Fruit fly (Drosophila melanogaster) whole organism, embryonic: ENCODE data around the gene Nup43.

Source experiments
- Aef1 ChIP-seq: fragments of 200-800 bp; sonication (Bioruptor generic); IDR thresholded peaks from 3 replicates; pipeline ENCODE4 v1.3.6; 2022; ENCODE audit warnings: missing biosample characterization, missing genetic modification characterization
- B-H1 ChIP-seq: fragments of 200-800 bp; sonication (Bioruptor generic); IDR thresholded peaks from 3 replicates; pipeline ENCODE4 v1.3.6; 2022; ENCODE audit warnings: missing biosample characterization, missing genetic modification characterization
- CG10147 ChIP-seq: fragments of 200-800 bp; sonication (Bioruptor generic); optimal IDR thresholded peaks from 2 replicates; lab custom pipeline; 2019; ENCODE audit warnings: missing biosample characterization, mild to moderate bottlenecking, missing genetic modification characterization, moderate library complexity
- CG10274 ChIP-seq: fragments of 200-800 bp; sonication (Bioruptor generic); optimal IDR thresholded peaks from 3 replicates; lab custom pipeline; 2017; ENCODE audit warnings: missing biosample characterization, mild to moderate bottlenecking, missing genetic modification characterization
- CG10366 ChIP-seq: fragments of 200-800 bp; sonication (Bioruptor generic); IDR thresholded peaks from 2 replicates; pipeline ENCODE4 v1.3.6; 2022; ENCODE audit warnings: missing biosample characterization, missing genetic modification characterization
- CG12299 ChIP-seq: fragments of 200-800 bp; sonication (Bioruptor generic); optimal IDR thresholded peaks from 2 replicates; lab custom pipeline; 2018; ENCODE audit warnings: missing biosample characterization, mild to moderate bottlenecking, missing genetic modification characterization
- CG12769 ChIP-seq: fragments of 200-800 bp; sonication (Bioruptor generic); optimal IDR thresholded peaks from 2 replicates; lab custom pipeline; 2019; ENCODE audit warnings: missing biosample characterization, mild to moderate bottlenecking, missing genetic modification characterization, moderate library complexity
- CG13624 ChIP-seq: fragments of 200-800 bp; sonication (Bioruptor generic); optimal IDR thresholded peaks from 2 replicates; lab custom pipeline; 2016; ENCODE audit warnings: missing biosample characterization, missing genetic modification characterization
- CG15011 ChIP-seq: fragments of 200-800 bp; sonication (Bioruptor generic); optimal IDR thresholded peaks from 3 replicates; lab custom pipeline; 2018; ENCODE audit warnings: missing biosample characterization, mild to moderate bottlenecking, missing genetic modification characterization
- CG17829 ChIP-seq: fragments of 200-800 bp; optimal IDR thresholded peaks from 2 replicates; lab custom pipeline; 2019; ENCODE audit warnings: missing biosample characterization, mild to moderate bottlenecking, missing genetic modification characterization, moderate library complexity
- CG1792 ChIP-seq: fragments of 200-800 bp; sonication (Bioruptor generic); optimal IDR thresholded peaks from 2 replicates; lab custom pipeline; 2016; ENCODE audit warnings: missing biosample characterization, missing genetic modification characterization
- CG18011 ChIP-seq: fragments of 200-800 bp; sonication (Bioruptor generic); optimal IDR thresholded peaks from 2 replicates; lab custom pipeline; 2017; ENCODE audit warnings: missing biosample characterization, missing genetic modification characterization, mild to moderate bottlenecking, moderate library complexity, missing genotype
- CG18619 ChIP-seq: fragments of 200-800 bp; sonication (Bioruptor generic); optimal IDR thresholded peaks from 3 replicates; lab custom pipeline; 2017; ENCODE audit warnings: missing biosample characterization, mild to moderate bottlenecking, missing genetic modification characterization
- CG2712 ChIP-seq: fragments of 200-800 bp; optimal IDR thresholded peaks from 3 replicates; lab custom pipeline; 2019; ENCODE audit warnings: missing biosample characterization, mild to moderate bottlenecking, missing genetic modification characterization, moderate library complexity
- CG32772 ChIP-seq: fragments of 200-800 bp; sonication (Bioruptor generic); IDR thresholded peaks from 2 replicates; pipeline ENCODE4 v1.3.6; 2022; ENCODE audit warnings: missing biosample characterization, missing genetic modification characterization
- CG4360 ChIP-seq: fragments of 200-800 bp; sonication (Bioruptor generic); IDR thresholded peaks from 2 replicates; pipeline ENCODE4 v1.3.6; 2022; ENCODE audit warnings: missing biosample characterization, missing genetic modification characterization
- CG6791 ChIP-seq: fragments of 200-800 bp; sonication (Bioruptor generic); IDR thresholded peaks from 3 replicates; pipeline ENCODE4 v1.3.6; 2022; ENCODE audit warnings: missing biosample characterization, missing genetic modification characterization; ENCODE audit not compliant: partially characterized antibody
- CG7786 ChIP-seq: fragments of 200-800 bp; sonication (Bioruptor generic); optimal IDR thresholded peaks from 2 replicates; lab custom pipeline; 2016; ENCODE audit warnings: missing biosample characterization, missing genetic modification characterization
- CG7928 ChIP-seq: fragments of 200-800 bp; sonication (Bioruptor generic); optimal IDR thresholded peaks from 2 replicates; lab custom pipeline; 2017; ENCODE audit warnings: missing biosample characterization, mild to moderate bottlenecking, missing genetic modification characterization
- CG8388 ChIP-seq: fragments of 200-800 bp; sonication (Bioruptor generic); optimal IDR thresholded peaks from 2 replicates; lab custom pipeline; 2019; ENCODE audit warnings: missing biosample characterization, mild to moderate bottlenecking, missing genetic modification characterization, moderate library complexity
- CG9876 ChIP-seq: fragments of 200-800 bp; sonication (Bioruptor generic); optimal IDR thresholded peaks from 2 replicates; lab custom pipeline; 2016; ENCODE audit warnings: missing biosample characterization, missing genetic modification characterization
- Chrac-16 ChIP-seq: fragments of 200-800 bp; sonication (Bioruptor generic); optimal IDR thresholded peaks from 3 replicates; lab custom pipeline; 2016; ENCODE audit warnings: missing biosample characterization, missing genetic modification characterization
- D19A ChIP-seq: fragments of 200-800 bp; optimal IDR thresholded peaks from 3 replicates; lab custom pipeline; 2019; ENCODE audit warnings: missing biosample characterization, mild to moderate bottlenecking, missing genetic modification characterization, moderate library complexity
- HLH4C ChIP-seq: fragments of 200-800 bp; sonication (Bioruptor generic); IDR thresholded peaks from 3 replicates; pipeline ENCODE4 v1.3.6; 2022; ENCODE audit warnings: missing biosample characterization, missing genetic modification characterization; ENCODE audit not compliant: partially characterized antibody
- Hey ChIP-seq: fragments of 200-800 bp; sonication (Bioruptor generic); optimal IDR thresholded peaks from 3 replicates; lab custom pipeline; 2018; ENCODE audit warnings: missing biosample characterization, mild to moderate bottlenecking, missing genetic modification characterization
- Hr51 ChIP-seq, 2 experiments: fragments of 200-800 bp; sonication (Bioruptor generic); optimal IDR thresholded peaks; 2 replicates in 1 of 2; 3 replicates in 1 of 2; lab custom pipeline; 2016 to 2018; ENCODE audit warnings: missing biosample characterization in 2 of 2, missing genetic modification characterization in 2 of 2, mild to moderate bottlenecking in 1 of 2, moderate library complexity in 1 of 2
- Mrtf ChIP-seq: fragments of 200-800 bp; sonication (Bioruptor generic); IDR thresholded peaks from 3 replicates; pipeline ENCODE4 v1.3.6; 2022; ENCODE audit warnings: missing biosample characterization, missing genetic modification characterization
- NFAT ChIP-seq: fragments of 200-800 bp; sonication (Bioruptor generic); IDR thresholded peaks from 2 replicates; pipeline ENCODE4 v1.3.6; 2022; ENCODE audit warnings: missing biosample characterization, missing genetic modification characterization
- NK7.1 ChIP-seq: fragments of 200-800 bp; sonication (Bioruptor generic); optimal IDR thresholded peaks from 3 replicates; lab custom pipeline; 2016; ENCODE audit warnings: missing biosample characterization, missing genetic modification characterization
- Nf-YA ChIP-seq: fragments of 200-800 bp; sonication (Bioruptor generic); IDR thresholded peaks from 2 replicates; pipeline ENCODE4 v1.3.6; 2022; ENCODE audit warnings: missing biosample characterization, missing genetic modification characterization
- Optix ChIP-seq: fragments of 200-800 bp; sonication (Bioruptor generic); IDR thresholded peaks from 3 replicates; pipeline ENCODE4 v1.3.6; 2022; ENCODE audit warnings: missing biosample characterization, missing genetic modification characterization
- Sry-β ChIP-seq: fragments of 200-800 bp; sonication (Bioruptor generic); optimal IDR thresholded peaks from 2 replicates; lab custom pipeline; 2018; ENCODE audit warnings: missing biosample characterization, mild to moderate bottlenecking, missing genetic modification characterization, moderate library complexity
- Usf ChIP-seq: fragments of 200-800 bp; sonication (Bioruptor generic); optimal IDR thresholded peaks from 2 replicates; lab custom pipeline; 2017; ENCODE audit warnings: missing genotype, missing biosample characterization, missing genetic modification characterization
- ap ChIP-seq: fragments of 200-800 bp; sonication (Bioruptor generic); IDR thresholded peaks from 2 replicates; pipeline ENCODE4 v1.3.6; 2022; ENCODE audit warnings: missing biosample characterization, missing genetic modification characterization
- bab2 ChIP-seq: fragments of 200-800 bp; sonication (Bioruptor generic); optimal IDR thresholded peaks from 2 replicates; lab custom pipeline; 2016; ENCODE audit warnings: missing biosample characterization, missing genetic modification characterization
- caup ChIP-seq: fragments of 200-800 bp; sonication (Bioruptor generic); optimal IDR thresholded peaks from 3 replicates; lab custom pipeline; 2017; ENCODE audit warnings: missing biosample characterization, mild to moderate bottlenecking, missing genetic modification characterization, moderate library complexity; ENCODE audit not compliant: severe bottlenecking
- croc ChIP-seq: fragments of 200-800 bp; sonication (Bioruptor generic); conservative IDR thresholded peaks from 3 replicates; pipeline ENCODE4 v1.3.6; 2022; ENCODE audit warnings: missing biosample characterization, missing genetic modification characterization
- dimm ChIP-seq: fragments of 200-800 bp; sonication (Bioruptor generic); IDR thresholded peaks from 2 replicates; pipeline ENCODE4 v1.3.6; 2022; ENCODE audit warnings: missing biosample characterization, missing genetic modification characterization
- grau ChIP-seq: fragments of 200-800 bp; optimal IDR thresholded peaks from 3 replicates; lab custom pipeline; 2019; ENCODE audit warnings: missing biosample characterization, mild to moderate bottlenecking, missing genetic modification characterization, moderate library complexity
- gsb ChIP-seq: fragments of 200-800 bp; sonication (Bioruptor generic); IDR thresholded peaks from 2 replicates; pipeline ENCODE4 v1.3.6; 2022; ENCODE audit warnings: missing biosample characterization, missing genetic modification characterization
- pfk ChIP-seq: fragments of 200-800 bp; sonication (Bioruptor generic); optimal IDR thresholded peaks from 2 replicates; lab custom pipeline; 2018; ENCODE audit warnings: missing biosample characterization, mild to moderate bottlenecking, missing genetic modification characterization, moderate library complexity
- ro ChIP-seq: fragments of 200-800 bp; sonication (Bioruptor generic); IDR thresholded peaks from 2 replicates; pipeline ENCODE4 v1.3.6; 2022; ENCODE audit warnings: missing biosample characterization, missing genetic modification characterization
- row ChIP-seq: fragments of 200-800 bp; sonication (Bioruptor generic); IDR thresholded peaks from 3 replicates; pipeline ENCODE4 v1.3.6; 2022; ENCODE audit warnings: missing biosample characterization, missing genetic modification characterization
- scrt ChIP-seq: fragments of 200-800 bp; sonication (Bioruptor generic); optimal IDR thresholded peaks from 2 replicates; lab custom pipeline; 2018; ENCODE audit warnings: missing biosample characterization, mild to moderate bottlenecking, missing genetic modification characterization, moderate library complexity
- sd ChIP-seq: fragments of 200-800 bp; sonication (Bioruptor generic); optimal IDR thresholded peaks from 3 replicates; lab custom pipeline; 2018; ENCODE audit warnings: missing biosample characterization, mild to moderate bottlenecking, missing genetic modification characterization, moderate library complexity
- tap ChIP-seq: fragments of 200-800 bp; optimal IDR thresholded peaks from 3 replicates; lab custom pipeline; 2019; ENCODE audit warnings: missing biosample characterization, mild to moderate bottlenecking, missing genetic modification characterization, moderate library complexity
- toy ChIP-seq: fragments of 200-800 bp; sonication (Bioruptor generic); IDR thresholded peaks from 2 replicates; pipeline ENCODE4 v1.3.6; 2022; ENCODE audit warnings: missing biosample characterization, missing genetic modification characterization
- vfl ChIP-seq: fragments of 200-800 bp; sonication (Bioruptor generic); optimal IDR thresholded peaks from 2 replicates; lab custom pipeline; 2016; ENCODE audit warnings: missing biosample characterization, missing genetic modification characterization

Gene Nup43

DNA sequence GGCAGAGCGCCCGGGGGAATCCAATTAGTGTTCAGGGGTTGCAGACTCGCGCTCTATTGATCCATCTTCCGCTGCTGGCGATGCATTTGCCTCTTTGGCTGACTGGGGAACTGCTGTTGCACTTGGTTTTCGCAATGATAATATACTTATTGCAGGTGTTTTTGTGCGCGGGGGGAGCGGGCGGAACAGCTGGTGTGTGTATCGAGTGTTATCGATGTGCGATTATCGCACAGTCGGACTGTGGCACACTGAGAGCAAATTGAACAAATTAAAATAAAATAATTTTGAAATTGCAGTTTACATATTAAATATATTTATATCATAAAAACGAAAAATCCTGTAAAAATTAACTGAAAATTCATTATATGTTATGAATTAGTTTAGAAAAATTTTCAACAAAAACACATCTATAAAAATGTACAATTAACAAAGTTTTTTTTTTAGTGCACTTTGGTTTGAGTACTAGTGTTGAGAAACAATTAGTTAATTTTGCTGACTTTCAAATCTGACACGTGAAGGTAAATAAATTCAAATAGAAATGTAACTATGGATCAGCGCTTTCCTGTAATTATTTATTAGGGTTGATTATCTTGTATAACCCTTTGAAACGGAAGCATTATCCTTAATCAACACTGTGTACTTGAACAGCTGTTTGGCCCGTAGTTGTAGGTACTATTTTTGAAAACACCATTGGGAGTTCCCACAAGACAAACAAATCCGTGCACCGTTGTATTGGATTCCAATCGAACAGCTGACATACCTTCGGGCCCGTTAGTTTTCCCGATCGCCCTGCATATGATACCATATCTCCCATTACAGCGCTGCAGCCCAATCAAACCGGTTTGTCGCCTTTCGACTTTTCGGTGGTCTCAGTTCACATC is 36.4 kb downstream of the Nup43 start, which contains the start of the genes Wdr37 and koko (continued):
- TF ChIP-seq bab2 (GFP tag; lab: Kevin White, UChicago) (peak; percentile 75), grau (tag; lab: Kevin White, UChicago) (peak; percentile 97), CG13624 (GFP tag; lab: Kevin White, UChicago) (peak; percentile 79), croc (GFP tag; lab: Robert Waterston, UW) (peak; percentile 97), Aef1 (GFP tag; lab: Robert Waterston, UW) (peak; percentile 97), Sry-β (peak; percentile 39), CG4360 (GFP tag; lab: Robert Waterston, UW) (peak; percentile 60; the same call in 1 of the 2 replicates), CG6791 (GFP tag; lab: Robert Waterston, UW) (peak; percentile 55; the same call in 2 of the 3 replicates), ro (GFP tag; lab: Robert Waterston, UW) (peak; percentile 97), HLH4C (GFP tag; lab: Robert Waterston, UW) (peak; percentile 64; the same call in 2 of the 3 replicates), CG17829 (tag; lab: Kevin White, UChicago) (peak; percentile 98), CG18011 (peak; percentile 79), CG7786 (GFP tag; lab: Kevin White, UChicago) (peak; percentile 79), D19A (tag; lab: Kevin White, UChicago) (peak; percentile 94), CG7928 (GFP tag; lab: Kevin White, UChicago) (peak; percentile 65), Usf (GFP tag; lab: Kevin White, UChicago) (peak; percentile 92), dimm (GFP tag; lab: Robert Waterston, UW) (peak; percentile 95), NK7.1 (GFP tag; lab: Kevin White, UChicago) (peak; percentile 11), CG1792 (peak; percentile 56), caup (GFP tag; lab: Kevin White, UChicago) (peak; percentile 94), Nf-YA (peak; percentile 95), row (peak; percentile 99), Mrtf (GFP tag; lab: Robert Waterston, UW) (peak; percentile 94), CG2712 (tag; lab: Kevin White, UChicago) (peak; percentile 99), NFAT (GFP tag; lab: Robert Waterston, UW) (peak; percentile 93), pfk (GFP tag; lab: Kevin White, UChicago) (no peak), Chrac-16 (GFP tag; lab: Kevin White, UChicago) (peak; percentile 97), CG10366 (GFP tag; lab: Robert Waterston, UW) (peak; percentile 97), B-H1 (GFP tag; lab: Robert Waterston, UW) (peak; percentile 95), CG12299 (tag; lab: Kevin White, UChicago) (peak; percentile 94), CG10147 (peak; percentile 94), CG8388 (GFP tag; lab: Kevin White, UChicago) (peak; percentile 97), sd (tag; lab: Kevin White, UChicago) (peak; percentile 89), CG15011 (peak; percentile 92), CG18619 (peak; percentile 94), Optix (GFP tag; lab: Robert Waterston, UW) (peak; percentile 87), CG12769 (tag; lab: Kevin White, UChicago) (peak; percentile 54), CG32772 (GFP tag; lab: Robert Waterston, UW) (peak; percentile 99), gsb (GFP tag; lab: Robert Waterston, UW) (peak; percentile 92), tap (tag; lab: Kevin White, UChicago) (peak; percentile 94), scrt (peak; percentile 83), CG9876 (GFP tag; lab: Kevin White, UChicago) (peak; percentile 42), Hr51 (GFP tag; optimal IDR thresholded peaks at IDR 0.05; lab: Kevin White, UChicago) (peak; percentile 80 to 98), CG10274 (peak; percentile 62), toy (GFP tag; lab: Robert Waterston, UW) (peak; percentile 94), vfl (GFP tag; lab: Kevin White, UChicago) (peak; percentile 71), Hey (tag; lab: Kevin White, UChicago) (peak; percentile 22), ap (GFP tag; lab: Robert Waterston, UW) (peak; percentile 98)
